Fruit fly (Drosophila melanogaster) whole organism, wandering third instar larva: ENCODE results near the gene CG8326.

Experiments used
- Myc ChIP-seq: fragments of >200 bp; optimal IDR thresholded peaks from 2 replicates; lab custom pipeline; 2017
- dl ChIP-seq, 2 experiments: fragments of 175-275, 200-275 bp in 1 of 2; fragments of 200-275 bp in 1 of 2; sonication (Bioruptor generic); optimal IDR thresholded peaks; lab custom pipeline; 2018; ENCODE audit warnings: mild to moderate bottlenecking in 2 of 2, missing biosample characterization in 2 of 2, missing genetic modification characterization in 2 of 2, moderate library complexity in 2 of 2; ENCODE audit not compliant: partially characterized antibody in 2 of 2, insufficient read depth in 1 of 2
- h ChIP-seq: fragments of 200-800 bp; sonication (Bioruptor generic); optimal IDR thresholded peaks from 3 replicates; lab custom pipeline; 2016; ENCODE audit warnings: missing biosample characterization, mild to moderate bottlenecking, missing genetic modification characterization
- psq ChIP-seq: fragments of 200-800 bp; sonication (Bioruptor generic); optimal IDR thresholded peaks from 3 replicates; lab custom pipeline; 2017; ENCODE audit warnings: missing biosample characterization, mild to moderate bottlenecking, missing genetic modification characterization, moderate library complexity

dm6 chrX:17582650-17583049, 46.6 kb downstream of the CG8326 start:
- TF ChIP-seq h (no peak), psq (GFP tag; lab: Kevin White, UChicago) (no peak), Myc (lab: Kevin White, UChicago) (no peak), dl (GFP tag; optimal IDR thresholded peaks at IDR 0.05; lab: Kevin White, UChicago; ENCODE audit: insufficient read depth in 1 of 2, partially characterized antibody in 2 of 2) (no peak)
